Worm (Caenorhabditis elegans) whole organism, late embryonic: ENCODE measurements around the gene T25B9.6.

Experiments
- ama-1 ChIP-seq: fragments of 150-350 bp; optimal IDR thresholded peaks from 2 replicates; lab custom pipeline; 2014
- ceh-24 ChIP-seq: sonication (generic microtip); optimal IDR thresholded peaks from 2 replicates; lab custom pipeline; 2016; ENCODE audit warnings: mild to moderate bottlenecking, missing genetic modification characterization, missing compliant biosample characterization
- ceh-48 ChIP-seq: sonication (generic microtip); optimal IDR thresholded peaks from 2 replicates; lab custom pipeline; 2016; ENCODE audit warnings: missing genetic modification characterization, inconsistent platforms, missing compliant biosample characterization
- hlh-30 ChIP-seq: sonication (generic microtip); optimal IDR thresholded peaks from 2 replicates; lab custom pipeline; 2017; ENCODE audit warnings: antibody characterized with exemption, missing genetic modification characterization, missing compliant biosample characterization; ENCODE audit not compliant: insufficient read depth
- hlh-6 ChIP-seq: sonication (generic microtip); optimal IDR thresholded peaks from 2 replicates; lab custom pipeline; 2016; ENCODE audit warnings: missing genotype, missing genetic modification characterization, missing compliant biosample characterization
- madf-2 ChIP-seq: sonication (generic microtip); optimal IDR thresholded peaks from 2 replicates; lab custom pipeline; 2017; ENCODE audit warnings: missing genetic modification characterization, missing compliant biosample characterization
- nhr-11 ChIP-seq: fragments of 150-350 bp; optimal IDR thresholded peaks from 2 replicates; lab custom pipeline; 2014; ENCODE audit warnings: missing biosample characterization, missing genetic modification characterization
- pqm-1 ChIP-seq: sonication (generic microtip); optimal IDR thresholded peaks from 2 replicates; lab custom pipeline; 2016; ENCODE audit warnings: missing genetic modification characterization, missing compliant biosample characterization
- rnt-1 ChIP-seq: sonication (generic microtip); optimal IDR thresholded peaks from 2 replicates; lab custom pipeline; 2016; ENCODE audit warnings: missing genetic modification characterization, missing compliant biosample characterization
- sdc-2 ChIP-seq: sonication (generic microtip); optimal IDR thresholded peaks from 2 replicates; lab custom pipeline; 2016; ENCODE audit warnings: missing genotype, missing genetic modification characterization, missing compliant biosample characterization
- tbx-2 ChIP-seq: sonication (generic microtip); optimal IDR thresholded peaks from 2 replicates; lab custom pipeline; 2016; ENCODE audit warnings: missing genetic modification characterization, missing compliant biosample characterization
- unc-3 ChIP-seq, 2 experiments: fragments of 200-800 bp in 1 of 2; sonication (Bioruptor generic) in 1 of 2; sonication (generic microtip) in 1 of 2; conservative IDR thresholded peaks in 1 of 2; optimal IDR thresholded peaks in 1 of 2; 2 replicates each; pipeline versions ENCODE4 v1.3.6 to Lab custom; 2016 to 2022; ENCODE audit warnings: missing compliant biosample characterization in 2 of 2, missing genetic modification characterization in 2 of 2, missing genetic modification reagents in 1 of 2

- TF ChIP-seq hlh-30 (tag; lab: Kevin White, UChicago): no peak
- no peak for TF ChIP-seq sdc-2 (tag; lab: Kevin White, UChicago)
- TF ChIP-seq tbx-2 (tag; lab: Kevin White, UChicago): no peak
- no peak for TF ChIP-seq ama-1 (lab: Kevin White, UChicago)
- TF ChIP-seq ceh-48 (tag; lab: Kevin White, UChicago): no peak
- TF ChIP-seq rnt-1 (tag; lab: Kevin White, UChicago): no peak
- TF ChIP-seq madf-2 (tag; lab: Kevin White, UChicago): no peak
- TF ChIP-seq pqm-1: no peak
- TF ChIP-seq unc-3 (GFP tag; conservative IDR thresholded peaks at IDR 0.05; lab: Robert Waterston, UW): no peak
- TF ChIP-seq unc-3 (tag; optimal IDR thresholded peaks at IDR 0.05; lab: Kevin White, UChicago): no peak
- TF ChIP-seq nhr-11 (tag; lab: Kevin White, UChicago): no peak
- no peak for TF ChIP-seq ceh-24 (tag; lab: Kevin White, UChicago)
- TF ChIP-seq hlh-6 (tag; lab: Kevin White, UChicago): no peak
Measured at ce11 chrIV:10771296-10771695, 13.4 kb downstream of the T25B9.6 start.
